Fruit fly (Drosophila melanogaster) S2 (cell line): ENCODE data around the gene CG33669.
"Not testable (repeated sequence)": the region's sequence is repeated elsewhere in the genome, so short reads cannot be mapped to it uniquely, and the experiment has no call there.

ENCODE experiments used
- CG8478 ChIP-seq: fragments of >200 bp; optimal IDR thresholded peaks from 2 replicates; lab custom pipeline; 2018
- CTCF ChIP-seq, 2 experiments: fragments of >200 bp; optimal IDR thresholded peaks; 2 replicates each; lab custom pipeline; 2018

CG33669 gene

dm6 chrX:6400000-6400399, at the start of gene CG33669:
CG33669 (minus strand) TSS chrX:6400100.
- TF ChIP-seq CG8478 (lab: Kevin White, UChicago); CTCF (optimal IDR thresholded peaks at IDR 0.05; lab: Kevin White, UChicago): not testable (repeated sequence)

- TF ChIP-seq CTCF (optimal IDR thresholded peaks at IDR 0.05; lab: Kevin White, UChicago) (no peak), CG8478 (lab: Kevin White, UChicago) (no peak)
Measured at dm6 chrX:6439495-6439894, 39.6 kb upstream of the CG33669 start.

- not testable (repeated sequence) for TF ChIP-seq CTCF (optimal IDR thresholded peaks at IDR 0.05; lab: Kevin White, UChicago); CG8478 (lab: Kevin White, UChicago)
Measured at dm6 chrX:6419334-6419733, 19.4 kb upstream of the CG33669 start, which contains the start of gene CG33668. CG33668 (minus strand) TSS chrX:6419434.

dm6 chrX:6383920-6384319, 16.0 kb downstream of the CG33669 start, which contains the start of gene CG33664:
CG33664 (plus strand) TSS chrX:6384220.
- not testable (repeated sequence) for TF ChIP-seq CTCF (optimal IDR thresholded peaks at IDR 0.05; lab: Kevin White, UChicago); CG8478 (lab: Kevin White, UChicago)

dm6 chrX:6376748-6377147, 23.2 kb downstream of the CG33669 start:
- TF ChIP-seq CTCF (optimal IDR thresholded peaks at IDR 0.05; lab: Kevin White, UChicago), result no peak
- TF ChIP-seq CG8478 (lab: Kevin White, UChicago), result no peak

- no peak for TF ChIP-seq CG8478 (lab: Kevin White, UChicago)
- TF ChIP-seq CTCF (optimal IDR thresholded peaks at IDR 0.05; lab: Kevin White, UChicago), result no peak
Measured at dm6 chrX:6375636-6376035, 24.3 kb downstream of the CG33669 start.

- TF ChIP-seq CTCF (optimal IDR thresholded peaks at IDR 0.05; lab: Kevin White, UChicago) (peak in 1 of 2 experiments; percentile 23), CG8478 (lab: Kevin White, UChicago) (no peak)
Measured at dm6 chrX:6372769-6373197, 27.1 kb downstream of the CG33669 start, which contains the start of gene PpV. PpV (minus strand) TSS chrX:6372915.

dm6 chrX:6366357-6366691, 33.6 kb downstream of the CG33669 start:
- no peak for TF ChIP-seq CG8478 (lab: Kevin White, UChicago)

dm6 chrX:6365632-6366356, 34.1 kb downstream of the CG33669 start, which contains the start of the genes swa and Marf:
swa (minus strand) TSS chrX:6365708.
Marf (plus strand) TSS chrX:6365949.
- TF ChIP-seq CTCF (optimal IDR thresholded peaks at IDR 0.05; lab: Kevin White, UChicago), result no peak
- TF ChIP-seq CG8478 (lab: Kevin White, UChicago), result no peak

- TF ChIP-seq CG8478 (lab: Kevin White, UChicago) (no peak), CTCF (optimal IDR thresholded peaks at IDR 0.05; lab: Kevin White, UChicago) (no peak)
Measured at dm6 chrX:6361215-6361614, 38.7 kb downstream of the CG33669 start.

- TF ChIP-seq CTCF (optimal IDR thresholded peaks at IDR 0.05; lab: Kevin White, UChicago) (no peak), CG8478 (lab: Kevin White, UChicago) (no peak)
Measured at dm6 chrX:6358198-6358597, 41.7 kb downstream of the CG33669 start.

dm6 chrX:6357456-6358007, 42.4 kb downstream of the CG33669 start:
- no peak for TF ChIP-seq CTCF (optimal IDR thresholded peaks at IDR 0.05; lab: Kevin White, UChicago)
- TF ChIP-seq CG8478 (lab: Kevin White, UChicago), result no peak

- TF ChIP-seq CG8478 (lab: Kevin White, UChicago), result no peak
- TF ChIP-seq CTCF (optimal IDR thresholded peaks at IDR 0.05; lab: Kevin White, UChicago), result no peak
Measured at dm6 chrX:6356748-6357397, 43.0 kb downstream of the CG33669 start.

- TF ChIP-seq CG8478 (lab: Kevin White, UChicago) (no peak), CTCF (optimal IDR thresholded peaks at IDR 0.05; lab: Kevin White, UChicago) (no peak)
Measured at dm6 chrX:6355090-6355679, 44.7 kb downstream of the CG33669 start.

- no peak for TF ChIP-seq CG8478 (lab: Kevin White, UChicago)
- TF ChIP-seq CTCF (optimal IDR thresholded peaks at IDR 0.05; lab: Kevin White, UChicago), result no peak
Measured at dm6 chrX:6354163-6354562, 45.7 kb downstream of the CG33669 start.
